Worm (Caenorhabditis elegans): ENCODE data around the gene exos-2.

Gene exos-2

ce11 chrIV:6404871-6405270, 10.4 kb upstream of the exos-2 start, which contains the start of gene srv-13:
TSS of gene srv-13 (plus strand) at chrIV:6405171.
- TF ChIP-seq unc-62 (GFP tag; optimal IDR thresholded peaks at IDR 0.05): no peak

DNA sequence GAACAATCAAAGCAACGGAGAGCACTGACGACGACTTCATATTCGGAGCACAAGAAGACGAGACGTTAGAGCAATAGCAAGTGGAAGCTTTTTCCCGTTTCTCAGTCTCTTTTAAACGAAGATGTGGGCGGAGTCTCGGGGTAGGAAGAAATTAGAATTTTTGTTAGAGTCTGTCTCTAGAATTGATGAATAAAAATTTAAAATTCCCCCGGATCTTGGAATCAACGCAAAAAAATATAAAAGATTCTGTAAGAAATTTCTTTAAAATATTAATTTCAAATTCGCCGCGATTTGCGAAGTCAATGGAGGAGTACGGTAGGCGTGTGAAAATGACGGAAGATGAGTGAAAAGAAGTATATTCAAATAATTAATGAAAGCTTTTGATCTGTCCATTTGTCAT, 1.8 kb upstream of the exos-2 start, which contains the start of gene nlp-71:
TSS of gene nlp-71 (minus strand) at position 101 of the 400 bp plus-strand sequence.
- no peak for TF ChIP-seq unc-62 (GFP tag; optimal IDR thresholded peaks at IDR 0.05)

DNA sequence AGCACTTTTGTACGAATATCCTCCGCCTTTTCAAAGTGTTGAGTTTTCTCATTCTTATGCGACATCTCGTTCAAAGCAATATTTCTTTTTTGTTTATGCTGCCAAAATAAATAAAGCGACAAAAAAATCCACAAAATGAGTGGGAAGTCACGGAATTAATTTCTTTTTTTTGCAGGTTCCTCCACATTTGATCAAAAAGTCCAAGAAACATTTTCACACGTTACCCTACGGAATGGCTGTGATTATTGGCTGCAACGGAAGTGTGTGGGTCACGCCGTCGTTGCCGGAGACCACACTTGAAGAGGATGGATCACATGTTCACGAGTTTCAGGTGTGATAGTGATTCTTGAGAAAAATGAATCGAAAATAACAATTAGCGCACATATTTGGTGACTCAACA, 1.3 kb downstream of the exos-2 start, which contains the start of gene Y73B6BL.22:
TSS of gene Y73B6BL.22 (minus strand) at position 101 of the 400 bp plus-strand sequence.
- TF ChIP-seq unc-62 (GFP tag; optimal IDR thresholded peaks at IDR 0.05): no peak

DNA sequence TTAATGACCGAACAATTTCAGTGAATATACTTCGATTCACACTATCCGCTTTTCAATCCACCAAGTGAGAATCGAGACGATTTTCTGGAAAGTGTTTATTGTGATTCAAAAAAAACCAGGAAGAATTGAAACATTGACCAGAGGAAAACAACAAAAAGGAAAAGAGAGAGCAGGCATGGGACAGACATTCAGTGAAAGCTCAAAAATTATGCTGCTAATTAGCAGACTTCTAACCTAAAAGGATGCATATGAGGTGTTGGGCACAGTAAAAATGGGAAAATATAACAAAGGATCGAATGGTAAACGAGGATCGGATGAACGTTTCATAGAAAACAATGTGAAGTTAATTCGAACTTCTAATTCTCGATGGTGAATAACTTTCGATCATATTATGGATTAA, 2.3 kb downstream of the exos-2 start:
- no peak for TF ChIP-seq unc-62 (GFP tag; optimal IDR thresholded peaks at IDR 0.05)

DNA sequence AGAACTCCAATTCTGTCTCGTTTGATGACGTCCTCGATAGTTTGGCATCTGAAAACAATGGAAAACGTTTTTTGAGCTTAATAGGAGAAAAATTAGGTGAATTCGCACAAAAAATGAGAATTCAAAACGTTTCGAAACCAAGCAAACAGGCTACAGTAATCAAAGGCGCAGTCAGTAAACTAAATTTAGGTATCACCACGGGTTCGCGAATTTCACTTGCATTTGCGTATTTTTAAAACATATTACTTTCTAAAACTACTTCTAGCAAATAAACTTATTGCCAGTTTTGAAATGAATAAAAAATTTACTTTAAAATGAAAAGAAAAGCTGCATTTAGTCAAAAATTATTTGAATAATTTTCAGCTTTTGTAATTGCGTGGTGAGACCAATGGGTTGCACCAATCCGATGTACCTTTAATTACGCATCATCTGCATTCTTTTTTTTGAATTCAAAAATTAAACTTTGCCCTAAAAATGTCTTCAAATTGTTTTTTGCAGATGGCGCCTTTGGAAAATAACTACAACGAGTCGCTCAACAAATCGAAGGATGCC, 3.8 kb downstream of the exos-2 start, which contains the start of the genes Y73B6BL.23 and htp-2:
TSS of gene Y73B6BL.23 (minus strand) at position 51 of the 552 bp plus-strand sequence.
TSS of gene htp-2 (plus strand) at position 492 of the 552 bp plus-strand sequence.
- TF ChIP-seq unc-62 (GFP tag; optimal IDR thresholded peaks at IDR 0.05): no peak

ce11 chrIV:6421183-6421635, 5.9 kb downstream of the exos-2 start, which contains the start of gene puf-11:
TSS of gene puf-11 (plus strand) at chrIV:6421585.
- no peak for TF ChIP-seq unc-62 (GFP tag; optimal IDR thresholded peaks at IDR 0.05)

- no peak for TF ChIP-seq unc-62 (GFP tag; optimal IDR thresholded peaks at IDR 0.05)
Observed at ce11 chrIV:6426089-6426715, 10.9 kb downstream of the exos-2 start, which contains the start of gene acp-6. TSS of gene acp-6 (minus strand) at chrIV:6426139.

DNA sequence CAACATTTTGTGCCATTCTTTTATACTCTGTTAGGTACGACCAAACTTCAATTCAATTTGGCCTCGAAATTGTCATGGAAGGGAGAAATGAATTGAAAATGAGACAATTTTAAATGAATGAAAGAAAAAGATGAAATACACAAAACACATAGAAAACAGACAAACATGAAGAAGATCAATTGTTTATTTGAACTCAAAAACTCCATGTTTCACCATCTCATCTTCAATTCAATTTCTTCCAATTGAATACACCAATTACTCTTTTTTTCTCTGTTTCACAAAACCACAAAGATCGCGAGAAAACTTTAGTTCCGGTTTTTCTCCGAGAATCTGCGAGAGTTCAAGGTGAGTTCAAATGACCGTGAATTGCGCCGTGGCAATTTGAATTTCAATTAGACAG, 11.9 kb downstream of the exos-2 start:
- no peak for TF ChIP-seq unc-62 (GFP tag; optimal IDR thresholded peaks at IDR 0.05)

- TF ChIP-seq unc-62 (GFP tag; optimal IDR thresholded peaks at IDR 0.05): no peak
Observed at ce11 chrIV:6431582-6431981, 16.3 kb downstream of the exos-2 start, which contains the start of gene acp-7. TSS of gene acp-7 (minus strand) at chrIV:6431682.

DNA sequence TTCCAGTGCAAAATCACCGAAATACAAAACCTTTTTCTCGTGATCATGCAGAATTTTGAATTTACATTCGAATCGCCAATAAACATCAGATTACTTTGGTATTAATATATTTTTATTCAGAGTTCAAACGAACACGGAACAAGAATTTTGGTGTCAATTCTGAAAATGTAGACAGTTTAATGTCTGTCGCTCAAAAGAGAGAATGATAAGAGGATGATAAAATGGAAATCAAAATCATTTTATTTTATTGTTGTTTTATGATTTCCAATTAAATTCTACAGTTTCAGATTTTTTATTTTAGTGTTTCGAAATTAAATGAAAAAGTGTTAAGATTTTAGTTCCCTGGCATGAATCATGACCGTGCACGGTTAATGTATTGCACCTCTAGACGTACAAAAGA, 17.1 kb downstream of the exos-2 start:
- TF ChIP-seq unc-62 (GFP tag; optimal IDR thresholded peaks at IDR 0.05): no peak

DNA sequence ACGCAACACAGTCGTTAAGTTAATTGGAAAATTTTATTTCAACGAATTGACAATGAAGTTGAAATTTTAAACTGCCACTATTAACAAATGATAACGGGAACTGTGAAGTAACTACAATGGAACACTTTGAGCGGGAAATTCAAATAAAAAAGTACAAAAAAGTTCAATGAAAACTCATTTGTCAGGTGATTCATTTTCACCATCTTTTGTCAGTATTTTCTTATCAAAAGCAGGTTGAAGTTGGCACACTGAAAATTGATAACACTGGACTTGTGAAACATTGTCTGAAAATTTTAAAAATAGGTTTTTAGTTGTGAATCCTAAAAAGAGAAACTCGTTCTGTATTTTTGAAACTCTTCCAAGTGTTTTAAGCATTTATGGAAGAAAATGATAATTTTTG, 18.1 kb downstream of the exos-2 start:
- no peak for TF ChIP-seq unc-62 (GFP tag; optimal IDR thresholded peaks at IDR 0.05)

DNA sequence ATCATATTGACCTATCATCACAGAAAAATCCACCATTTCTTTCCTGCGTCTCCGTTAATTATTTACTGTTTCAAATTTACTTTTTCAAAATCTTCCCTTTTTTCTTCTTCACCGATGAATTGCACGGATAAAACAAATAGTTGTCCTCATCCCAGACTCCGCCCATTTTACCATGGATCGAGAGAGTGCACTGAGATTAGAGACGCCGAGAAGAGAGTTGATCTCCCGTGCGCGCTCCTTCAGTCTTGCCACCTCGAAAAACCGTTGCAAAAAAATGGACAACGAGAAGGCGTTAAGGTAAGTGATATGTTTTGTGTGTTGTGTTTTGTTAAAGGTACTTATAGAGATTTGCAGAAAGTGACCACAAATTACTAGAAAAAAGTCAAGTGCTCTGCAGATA, 22.8 kb downstream of the exos-2 start, which contains the start of gene dlc-5:
TSS of gene dlc-5 (plus strand) at position 154 of the 400 bp plus-strand sequence.
- TF ChIP-seq unc-62 (GFP tag; optimal IDR thresholded peaks at IDR 0.05): no peak

ce11 chrIV:6441601-6442000, 26.3 kb downstream of the exos-2 start, which contains the start of gene Y73B6BL.31:
TSS of gene Y73B6BL.31 (plus strand) at chrIV:6441901.
- no peak for TF ChIP-seq unc-62 (GFP tag; optimal IDR thresholded peaks at IDR 0.05)

- no peak for TF ChIP-seq unc-62 (GFP tag; optimal IDR thresholded peaks at IDR 0.05)
Observed at ce11 chrIV:6442016-6442618, 26.8 kb downstream of the exos-2 start.

DNA sequence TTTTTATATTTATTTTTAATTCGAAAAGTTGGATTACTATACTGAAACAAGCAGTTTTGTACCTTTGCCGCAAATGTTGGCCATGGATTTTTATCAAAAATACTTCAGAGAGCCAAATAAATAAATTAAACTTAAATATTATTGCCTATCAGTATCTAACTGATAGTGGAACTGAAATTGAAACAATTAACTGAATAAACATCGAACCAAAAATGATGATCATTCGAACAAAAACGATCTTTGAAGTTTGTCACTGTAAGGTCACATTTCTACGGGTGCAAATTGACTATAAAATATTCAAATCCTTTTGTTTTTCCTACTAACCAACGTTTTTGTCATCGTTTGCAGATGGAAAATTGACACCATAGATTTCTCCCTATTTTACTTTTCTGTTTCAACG, 27.7 kb downstream of the exos-2 start:
- TF ChIP-seq unc-62 (GFP tag; optimal IDR thresholded peaks at IDR 0.05): no peak

DNA sequence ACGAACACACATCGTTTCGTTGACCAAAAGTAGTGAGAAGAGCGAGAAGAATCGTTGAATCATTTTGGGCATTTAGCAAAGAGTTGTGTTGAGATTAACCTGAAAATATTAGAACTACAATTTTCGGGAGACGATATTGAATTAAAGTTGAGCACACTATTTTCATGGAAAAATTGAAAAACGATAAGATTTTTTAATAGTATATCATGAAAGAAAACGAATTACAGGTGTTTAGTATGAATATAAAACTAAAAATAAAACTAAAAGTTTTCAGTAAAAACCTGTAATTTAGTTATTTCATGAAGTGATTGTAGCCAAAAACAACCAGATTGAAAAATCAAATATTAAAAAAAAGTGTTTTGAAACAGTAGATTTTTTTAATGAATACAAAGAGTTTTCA, 42.2 kb downstream of the exos-2 start, which contains the start of gene lgc-10:
TSS of gene lgc-10 (minus strand) at position 101 of the 400 bp plus-strand sequence.
- no peak for TF ChIP-seq unc-62 (GFP tag; optimal IDR thresholded peaks at IDR 0.05)

Measured in whole organism, dauer.